Worm (Caenorhabditis elegans) whole organism, L2 larva: ENCODE data around the gene Y24F12A.1.

Experiments used
- C34F6.9 ChIP-seq: fragments of 150-350 bp; optimal IDR thresholded peaks from 2 replicates; lab custom pipeline; 2014; ENCODE audit warnings: missing biosample characterization, missing genetic modification characterization
- F13H6.1 ChIP-seq: sonication (generic microtip); optimal IDR thresholded peaks from 2 replicates; lab custom pipeline; 2016; ENCODE audit warnings: missing genetic modification characterization, missing compliant biosample characterization
- R02D3.7 ChIP-seq: fragments of 150-350 bp; optimal IDR thresholded peaks from 2 replicates; lab custom pipeline; 2014; ENCODE audit warnings: missing biosample characterization, missing genetic modification characterization
- ZK546.5 ChIP-seq: sonication (generic microtip); optimal IDR thresholded peaks from 2 replicates; lab custom pipeline; 2017; ENCODE audit warnings: missing biosample characterization, missing genetic modification characterization
- alr-1 ChIP-seq: fragments of 150-350 bp; optimal IDR thresholded peaks from 2 replicates; lab custom pipeline; 2014; ENCODE audit warnings: missing biosample characterization, missing genetic modification characterization
- aly-2 ChIP-seq: fragments of 150-350 bp; optimal IDR thresholded peaks from 2 replicates; lab custom pipeline; 2014; ENCODE audit warnings: missing biosample characterization, missing genetic modification characterization
- ama-1 ChIP-seq: fragments of 150-350 bp; optimal IDR thresholded peaks from 2 replicates; lab custom pipeline; 2018; ENCODE audit warnings: inconsistent platforms
- blmp-1 ChIP-seq: sonication (generic microtip); optimal IDR thresholded peaks from 2 replicates; lab custom pipeline; 2017; ENCODE audit warnings: missing genetic modification characterization, mild to moderate bottlenecking, missing compliant biosample characterization, antibody characterized with exemption, moderate library complexity; ENCODE audit not compliant: insufficient read depth
- ceh-16 ChIP-seq: fragments of 150-350 bp; optimal IDR thresholded peaks from 2 replicates; lab custom pipeline; 2014; ENCODE audit warnings: missing biosample characterization, missing genetic modification characterization
- ceh-82 ChIP-seq: fragments of 150-350 bp; optimal IDR thresholded peaks from 2 replicates; lab custom pipeline; 2014; ENCODE audit warnings: missing biosample characterization, missing genetic modification characterization
- crh-2 ChIP-seq: sonication (generic microtip); optimal IDR thresholded peaks from 2 replicates; lab custom pipeline; 2017; ENCODE audit warnings: missing biosample characterization, missing genetic modification characterization
- dmd-4 ChIP-seq: sonication (generic microtip); optimal IDR thresholded peaks from 2 replicates; lab custom pipeline; 2017; ENCODE audit warnings: missing biosample characterization, missing genetic modification characterization
- elt-1 ChIP-seq: fragments of 150-350 bp; optimal IDR thresholded peaks from 2 replicates; lab custom pipeline; 2014; ENCODE audit warnings: missing biosample characterization, missing genetic modification characterization
- elt-3 ChIP-seq: sonication (generic microtip); optimal IDR thresholded peaks from 2 replicates; lab custom pipeline; 2017; ENCODE audit warnings: missing biosample characterization, missing genetic modification characterization
- fos-1 ChIP-seq: fragments of 150-350 bp; optimal IDR thresholded peaks from 2 replicates; lab custom pipeline; 2014; ENCODE audit warnings: missing biosample characterization, missing genetic modification characterization
- gmeb-1 ChIP-seq: fragments of 150-350 bp; optimal IDR thresholded peaks from 2 replicates; lab custom pipeline; 2014; ENCODE audit warnings: missing biosample characterization, missing genetic modification characterization
- lin-11 ChIP-seq: fragments of 150-350 bp; sonication (generic microtip); optimal IDR thresholded peaks from 2 replicates; lab custom pipeline; 2014; ENCODE audit warnings: missing biosample characterization, missing genetic modification characterization, inconsistent platforms, mixed read lengths
- lin-13 ChIP-seq: fragments of 150-350 bp; optimal IDR thresholded peaks from 2 replicates; lab custom pipeline; 2014; ENCODE audit warnings: missing biosample characterization, missing genetic modification reagents, missing genetic modification characterization
- lin-39 ChIP-seq: fragments of 150-350 bp; optimal IDR thresholded peaks from 2 replicates; lab custom pipeline; 2014; ENCODE audit warnings: missing biosample characterization, missing genetic modification reagents, missing genetic modification characterization
- lsy-2 ChIP-seq, 2 experiments: fragments of 150-350 bp in 1 of 2; sonication (generic microtip) in 1 of 2; optimal IDR thresholded peaks; 2 replicates each; lab custom pipeline; 2014 to 2017; ENCODE audit warnings: missing biosample characterization in 2 of 2, missing genetic modification characterization in 2 of 2
- mab-5 ChIP-seq: fragments of 150-350 bp; optimal IDR thresholded peaks from 2 replicates; lab custom pipeline; 2014; ENCODE audit warnings: missing biosample characterization, missing genetic modification characterization
- mbf-1 ChIP-seq: sonication (generic microtip); optimal IDR thresholded peaks from 2 replicates; lab custom pipeline; 2017; ENCODE audit warnings: missing biosample characterization, missing genetic modification characterization
- nhr-11 ChIP-seq: fragments of 150-350 bp; optimal IDR thresholded peaks from 2 replicates; lab custom pipeline; 2014; ENCODE audit warnings: missing biosample characterization, missing genetic modification characterization
- nhr-12 ChIP-seq: fragments of 150-350 bp; optimal IDR thresholded peaks from 2 replicates; lab custom pipeline; 2014; ENCODE audit warnings: missing biosample characterization, missing genetic modification characterization
- nhr-129 ChIP-seq: fragments of 150-350 bp; optimal IDR thresholded peaks from 2 replicates; lab custom pipeline; 2014; ENCODE audit warnings: missing biosample characterization, missing genetic modification characterization
- nhr-21 ChIP-seq: fragments of 150-350 bp; optimal IDR thresholded peaks from 2 replicates; lab custom pipeline; 2014; ENCODE audit warnings: missing biosample characterization, missing genetic modification characterization
- nhr-23 ChIP-seq: fragments of 150-350 bp; optimal IDR thresholded peaks from 2 replicates; lab custom pipeline; 2014; ENCODE audit warnings: missing biosample characterization, missing genetic modification reagents, missing genetic modification characterization
- nhr-25 ChIP-seq: fragments of 150-350 bp; sonication (generic microtip); optimal IDR thresholded peaks from 3 replicates; lab custom pipeline; 2014; ENCODE audit warnings: missing biosample characterization, missing genetic modification characterization
- nhr-6 ChIP-seq: fragments of 150-350 bp; optimal IDR thresholded peaks from 2 replicates; lab custom pipeline; 2014; ENCODE audit warnings: missing biosample characterization, missing genetic modification characterization
- nhr-77 ChIP-seq: fragments of 150-350 bp; optimal IDR thresholded peaks from 2 replicates; lab custom pipeline; 2014; ENCODE audit warnings: missing biosample characterization, missing genetic modification characterization
- sem-4 ChIP-seq: fragments of 150-350 bp; optimal IDR thresholded peaks from 2 replicates; lab custom pipeline; 2014; ENCODE audit warnings: missing biosample characterization, missing genetic modification reagents, missing genetic modification characterization
- skn-1 ChIP-seq: sonication (generic microtip); optimal IDR thresholded peaks from 2 replicates; lab custom pipeline; 2017; ENCODE audit warnings: missing biosample characterization, missing genetic modification characterization
- sma-3 ChIP-seq: sonication (generic microtip); optimal IDR thresholded peaks from 2 replicates; lab custom pipeline; 2016; ENCODE audit warnings: missing genetic modification reagents, missing genetic modification characterization, missing compliant biosample characterization
- sma-9 ChIP-seq, 2 experiments: fragments of 150-350 bp in 1 of 2; sonication (generic microtip) in 1 of 2; optimal IDR thresholded peaks; 2 replicates each; lab custom pipeline; 2014 to 2016; ENCODE audit warnings: missing genetic modification characterization in 2 of 2, mild to moderate bottlenecking in 1 of 2, missing biosample characterization in 1 of 2, missing compliant biosample characterization in 1 of 2, missing genetic modification reagents in 1 of 2, moderate library complexity in 1 of 2
- snpc-4 ChIP-seq: fragments of 150-350 bp; optimal IDR thresholded peaks from 2 replicates; lab custom pipeline; 2014; ENCODE audit warnings: missing biosample characterization, missing genetic modification characterization
- unc-55 ChIP-seq: fragments of 150-350 bp; sonication (generic microtip); optimal IDR thresholded peaks from 3 replicates; lab custom pipeline; 2014; ENCODE audit warnings: missing biosample characterization, missing genetic modification reagents, missing genetic modification characterization
- unc-62 ChIP-seq: fragments of 150-350 bp; optimal IDR thresholded peaks from 2 replicates; lab custom pipeline; 2014; ENCODE audit warnings: missing biosample characterization, missing genetic modification reagents, missing genetic modification characterization
- zag-1 ChIP-seq: fragments of 150-350 bp; optimal IDR thresholded peaks from 2 replicates; lab custom pipeline; 2014; ENCODE audit warnings: missing biosample characterization, missing genetic modification characterization
- ztf-1 ChIP-seq: fragments of 200-800 bp; sonication (Bioruptor generic); conservative IDR thresholded peaks from 2 replicates; pipeline ENCODE4 v1.3.6; 2022; ENCODE audit warnings: missing genetic modification characterization, missing compliant biosample characterization
- ztf-4 ChIP-seq: fragments of 150-350 bp; optimal IDR thresholded peaks from 2 replicates; lab custom pipeline; 2014; ENCODE audit warnings: missing biosample characterization, missing genetic modification characterization

Gene Y24F12A.1

DNA sequence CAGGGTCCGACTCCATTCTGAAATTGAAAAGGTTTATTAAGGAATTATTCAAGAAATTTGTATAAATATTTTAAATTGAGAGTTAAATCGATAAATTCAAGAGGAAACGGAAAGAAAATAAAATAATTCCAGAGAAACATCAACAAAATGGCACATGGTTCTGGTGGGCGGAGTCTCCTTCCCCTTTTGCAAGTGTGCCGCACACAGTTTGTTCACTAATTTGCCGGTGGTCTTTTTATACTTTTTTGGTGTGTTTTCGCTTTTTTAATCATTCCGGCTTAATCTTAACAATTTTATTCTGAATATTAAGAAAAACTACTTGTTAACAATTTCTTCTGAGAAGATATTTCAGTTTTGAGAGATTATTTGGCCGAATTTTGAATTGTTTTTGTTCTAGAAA is at the start of gene Y24F12A.1, which contains the start of gene ragc-1:
Gene Y24F12A.1, plus strand, starts transcription at position 346 of the 400 bp plus-strand sequence.
Gene ragc-1, minus strand, starts transcription at position 25 of the 400 bp plus-strand sequence.
- peak; percentile 40 for TF ChIP-seq gmeb-1 (tag; lab: Kevin White, UChicago)
- TF ChIP-seq elt-1 (tag; lab: Kevin White, UChicago): no peak
- TF ChIP-seq ztf-4: no peak
- TF ChIP-seq ceh-82 (tag; lab: Kevin White, UChicago): no peak
- TF ChIP-seq ceh-16 (tag; lab: Kevin White, UChicago): no peak
- TF ChIP-seq lsy-2 (tag; optimal IDR thresholded peaks at IDR 0.05; lab: Kevin White, UChicago): peak in 1 of 2 experiments; percentile 72
- no peak for TF ChIP-seq ZK546.5
- TF ChIP-seq C34F6.9 (tag; lab: Kevin White, UChicago): peak; percentile 72
- TF ChIP-seq ama-1 (lab: Kevin White, UChicago): no peak
- no peak for TF ChIP-seq dmd-4 (tag; lab: Kevin White, UChicago)
- no peak for TF ChIP-seq aly-2 (tag; lab: Kevin White, UChicago)
- no peak for TF ChIP-seq mab-5 (tag; lab: Kevin White, UChicago)
- no peak for TF ChIP-seq nhr-23 (tag; lab: Kevin White, UChicago)
- TF ChIP-seq sem-4: no peak
- TF ChIP-seq alr-1: no peak
- TF ChIP-seq sma-9 (GFP tag; optimal IDR thresholded peaks at IDR 0.05; lab: Kevin White, UChicago): peak; percentile 18
- TF ChIP-seq sma-9 (tag; optimal IDR thresholded peaks at IDR 0.05; lab: Kevin White, UChicago): no peak
- peak; percentile 29 for TF ChIP-seq F13H6.1 (tag; lab: Kevin White, UChicago)
- TF ChIP-seq elt-3 (tag; lab: Kevin White, UChicago): no peak
- TF ChIP-seq zag-1 (tag; lab: Kevin White, UChicago): no peak
- TF ChIP-seq blmp-1 (tag; lab: Kevin White, UChicago): peak; percentile 31
- TF ChIP-seq snpc-4: peak; percentile 18
- peak; percentile 68 for TF ChIP-seq unc-55 (GFP tag; lab: Kevin White, UChicago)
- peak; percentile 13 for TF ChIP-seq fos-1 (tag; lab: Kevin White, UChicago)
- peak; percentile 50 for TF ChIP-seq crh-2 (tag; lab: Kevin White, UChicago)
- no peak for TF ChIP-seq nhr-12 (tag; lab: Kevin White, UChicago)
- TF ChIP-seq ztf-1 (GFP tag; lab: Robert Waterston, UW): no peak
- peak; percentile 69 for TF ChIP-seq nhr-129 (tag; lab: Kevin White, UChicago)
- TF ChIP-seq nhr-25 (tag; lab: Kevin White, UChicago): peak; percentile 51
- TF ChIP-seq sma-3 (GFP tag; lab: Kevin White, UChicago): peak; percentile 55
- no peak for TF ChIP-seq lin-39 (tag; lab: Kevin White, UChicago)
- TF ChIP-seq skn-1 (tag; lab: Kevin White, UChicago): peak; percentile 30
- TF ChIP-seq lin-13 (GFP tag; lab: Kevin White, UChicago): peak; percentile 27
- no peak for TF ChIP-seq lin-11 (tag; lab: Kevin White, UChicago)

DNA sequence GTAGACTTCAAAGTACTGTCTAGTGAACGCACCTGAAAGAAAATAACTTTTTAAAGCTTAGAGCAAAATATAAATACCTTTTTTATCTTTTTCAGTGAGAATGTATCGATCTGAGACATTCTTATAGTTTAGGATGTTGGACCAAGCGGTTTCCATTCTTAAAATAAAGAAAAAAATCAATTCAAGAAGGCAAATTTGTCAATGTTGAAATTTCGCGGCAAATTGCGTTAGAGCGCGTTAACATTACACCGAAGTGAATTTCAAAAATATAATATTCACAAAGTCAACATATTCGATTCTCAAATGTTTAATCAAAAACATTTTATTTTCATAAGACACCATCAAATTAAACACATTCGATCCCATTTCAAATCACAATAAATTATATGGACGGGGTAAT is 43.4 kb upstream of the Y24F12A.1 start, which contains the start of gene F12F6.7:
Gene F12F6.7, minus strand, starts transcription at position 157 of the 400 bp plus-strand sequence.
- TF ChIP-seq nhr-12 (tag; lab: Kevin White, UChicago): no peak
- no peak for TF ChIP-seq mbf-1 (tag; lab: Kevin White, UChicago)
- TF ChIP-seq nhr-21 (tag; lab: Kevin White, UChicago): peak; percentile 9
- TF ChIP-seq alr-1: no peak

DNA sequence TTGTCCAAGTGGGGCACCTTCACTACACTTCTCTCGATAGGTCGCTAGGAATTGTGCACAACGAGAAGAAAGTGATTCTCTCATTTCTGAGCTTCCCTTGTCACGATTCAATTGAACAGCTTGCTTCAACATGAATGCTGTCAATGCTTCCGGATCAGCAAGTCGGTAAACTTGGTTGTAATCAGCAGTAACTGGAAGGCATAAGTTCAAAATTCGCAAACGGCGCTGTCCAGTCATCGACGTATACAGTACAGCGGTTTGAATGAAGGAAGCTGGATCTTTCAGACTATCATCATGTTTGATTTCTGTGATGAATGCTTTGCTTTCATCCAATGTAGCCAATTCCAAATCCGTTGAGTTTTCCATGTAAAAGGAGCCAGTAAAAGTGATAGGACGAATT is 42.0 kb upstream of the Y24F12A.1 start:
- no peak for TF ChIP-seq nhr-11 (tag; lab: Kevin White, UChicago)
- TF ChIP-seq, all 48 proteins: peak for 0

DNA sequence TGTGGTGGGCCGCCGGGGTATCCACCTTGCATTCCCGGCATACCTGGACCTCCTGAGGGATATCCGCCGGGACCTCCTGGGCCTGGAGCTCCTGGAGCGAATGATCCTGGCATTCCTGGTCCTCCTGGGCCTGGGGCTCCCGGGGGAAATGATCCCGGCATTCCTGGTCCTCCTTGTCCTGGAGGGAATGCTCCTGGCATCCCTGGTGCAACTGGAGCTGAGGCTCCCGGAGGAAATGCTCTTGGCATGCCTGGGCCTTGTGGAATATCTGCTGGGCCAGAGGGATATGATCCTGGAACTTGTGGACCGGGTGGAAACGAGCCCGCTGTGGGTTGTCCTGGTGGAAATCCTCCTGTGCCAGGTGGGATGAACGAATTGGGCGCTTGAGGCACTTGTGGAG is 40.0 kb upstream of the Y24F12A.1 start:
- TF ChIP-seq nhr-129 (tag; lab: Kevin White, UChicago) (no peak), lin-13 (GFP tag; lab: Kevin White, UChicago) (no peak), elt-1 (tag; lab: Kevin White, UChicago) (no peak), mab-5 (tag; lab: Kevin White, UChicago) (no peak), zag-1 (tag; lab: Kevin White, UChicago) (no peak), nhr-77 (tag; lab: Kevin White, UChicago) (no peak), R02D3.7 (tag; lab: Kevin White, UChicago) (no peak), ceh-16 (tag; lab: Kevin White, UChicago) (no peak), nhr-11 (tag; lab: Kevin White, UChicago) (no peak), nhr-6 (tag; lab: Kevin White, UChicago) (no peak), mbf-1 (tag; lab: Kevin White, UChicago) (no peak), dmd-4 (tag; lab: Kevin White, UChicago) (no peak), ztf-1 (GFP tag; lab: Robert Waterston, UW) (no peak), sma-3 (GFP tag; lab: Kevin White, UChicago) (no peak), sma-9 (GFP tag; optimal IDR thresholded peaks at IDR 0.05; lab: Kevin White, UChicago) (no peak), sma-9 (tag; optimal IDR thresholded peaks at IDR 0.05; lab: Kevin White, UChicago) (no peak), unc-62 (GFP tag; lab: Kevin White, UChicago) (no peak), sem-4 (no peak)
